Worm (Caenorhabditis elegans): Measurements from ENCODE around the gene pes-8.

The pes-8 gene

ce11 chrX:9231556-9231955, 20.0 kb upstream of the pes-8 start:
- no peak for TF ChIP-seq efl-1 (optimal IDR thresholded peaks at IDR 0.05)
- peak in 1 of 2 experiments; percentile 83 for TF ChIP-seq efl-1 (GFP tag; optimal IDR thresholded peaks at IDR 0.05 in 1 of 2)
- no peak for TF ChIP-seq nhr-77 (tag; optimal IDR thresholded peaks at IDR 0.05)
- TF ChIP-seq elt-2 (tag; optimal IDR thresholded peaks at IDR 0.05): peak; percentile 22

ce11 chrX:9232037-9232436, 19.6 kb upstream of the pes-8 start, which contains the start of gene vav-1:
Gene vav-1, minus strand, starts transcription at chrX:9232137.
- TF ChIP-seq nhr-47 (tag; optimal IDR thresholded peaks at IDR 0.05) (no peak), egl-27 (tag; optimal IDR thresholded peaks at IDR 0.05) (no peak), vab-15 (tag; optimal IDR thresholded peaks at IDR 0.05) (no peak), pax-3 (tag; optimal IDR thresholded peaks at IDR 0.05) (no peak), dsc-1 (tag; optimal IDR thresholded peaks at IDR 0.05) (no peak), Y116A8C.19 (tag; optimal IDR thresholded peaks at IDR 0.05; ENCODE audit: borderline replicate concordance) (no peak), lin-13 (GFP tag; optimal IDR thresholded peaks at IDR 0.05) (no peak), zag-1 (tag; optimal IDR thresholded peaks at IDR 0.05) (no peak), nhr-85 (tag) (no peak), nhr-90 (tag; optimal IDR thresholded peaks at IDR 0.05; ENCODE audit: poor library complexity) (no peak), lsy-2 (tag; optimal IDR thresholded peaks at IDR 0.05) (no peak), nhr-12 (tag; optimal IDR thresholded peaks at IDR 0.05) (no peak), hlh-17 (GFP tag; optimal IDR thresholded peaks at IDR 0.05; ENCODE audit: borderline replicate concordance) (no peak), swsn-7 (tag; optimal IDR thresholded peaks at IDR 0.05) (no peak), zip-4 (GFP tag; optimal IDR thresholded peaks at IDR 0.05) (no peak), mep-1 (tag; optimal IDR thresholded peaks at IDR 0.05) (no peak), nhr-19 (GFP tag; conservative IDR thresholded peaks at IDR 0.05) (no peak), unc-86 (tag; optimal IDR thresholded peaks at IDR 0.05) (no peak), nhr-71 (tag; optimal IDR thresholded peaks at IDR 0.05) (no peak)

ce11 chrX:9233805-9234204, 17.8 kb upstream of the pes-8 start:
- TF ChIP-seq elt-3 (tag; optimal IDR thresholded peaks at IDR 0.05) (no peak), pag-3 (tag; optimal IDR thresholded peaks at IDR 0.05; ENCODE audit: borderline replicate concordance, insufficient read depth) (no peak), rnt-1 (tag; optimal IDR thresholded peaks at IDR 0.05) (no peak), lir-3 (tag; optimal IDR thresholded peaks at IDR 0.05; ENCODE audit: poor library complexity) (no peak), lin-13 (GFP tag; optimal IDR thresholded peaks at IDR 0.05) (no peak), nhr-90 (tag; optimal IDR thresholded peaks at IDR 0.05; ENCODE audit: poor library complexity) (no peak)

ce11 chrX:9234518-9234917, 17.1 kb upstream of the pes-8 start, which contains the start of gene col-175:
Gene col-175, minus strand, starts transcription at chrX:9234618.
- no peak for TF ChIP-seq nhr-12 (tag; optimal IDR thresholded peaks at IDR 0.05)
- no peak for TF ChIP-seq efl-3 (GFP tag; optimal IDR thresholded peaks at IDR 0.05)
- no peak for TF ChIP-seq vab-15 (tag; optimal IDR thresholded peaks at IDR 0.05)
- no peak for TF ChIP-seq lin-35 (GFP tag; optimal IDR thresholded peaks at IDR 0.05)
- TF ChIP-seq fkh-4 (tag; optimal IDR thresholded peaks at IDR 0.05; ENCODE audit: borderline replicate concordance): no peak
- TF ChIP-seq mep-1 (tag; optimal IDR thresholded peaks at IDR 0.05): no peak
- TF ChIP-seq lir-3 (tag; optimal IDR thresholded peaks at IDR 0.05; ENCODE audit: poor library complexity): no peak
- TF ChIP-seq egl-27 (tag; optimal IDR thresholded peaks at IDR 0.05): no peak
- TF ChIP-seq zag-1 (tag; optimal IDR thresholded peaks at IDR 0.05): no peak
- no peak for TF ChIP-seq alr-1 (tag; optimal IDR thresholded peaks at IDR 0.05; ENCODE audit: borderline replicate concordance)

ce11 chrX:9237708-9238107, 13.9 kb upstream of the pes-8 start:
- TF ChIP-seq nhr-84 (tag; optimal IDR thresholded peaks at IDR 0.05) (no peak), nhr-71 (tag; optimal IDR thresholded peaks at IDR 0.05) (no peak), egl-13 (tag; optimal IDR thresholded peaks at IDR 0.05) (no peak), mep-1 (tag; optimal IDR thresholded peaks at IDR 0.05) (no peak), mab-9 (GFP tag; IDR thresholded peaks at IDR 0.05) (no peak), nhr-237 (tag; optimal IDR thresholded peaks at IDR 0.05) (no peak), unc-130 (tag; optimal IDR thresholded peaks at IDR 0.05) (no peak), ceh-90 (tag; optimal IDR thresholded peaks at IDR 0.05) (no peak), swsn-7 (tag; optimal IDR thresholded peaks at IDR 0.05) (no peak), fkh-10 (GFP tag; optimal IDR thresholded peaks at IDR 0.05) (no peak), elt-2 (tag; optimal IDR thresholded peaks at IDR 0.05) (no peak)

All from whole organism, L1 larva.